Fruit fly (Drosophila melanogaster) ovary, adult (tissue): ENCODE measurements around the gene SclB.

ENCODE experiments used
- CG17801 ChIP-seq: fragments of 200-800 bp; optimal IDR thresholded peaks from 2 replicates; lab custom pipeline; 2019; ENCODE audit warnings: missing biosample characterization, mild to moderate bottlenecking, missing genetic modification characterization, moderate library complexity; ENCODE audit not compliant: partially characterized antibody

Gene SclB

DNA sequence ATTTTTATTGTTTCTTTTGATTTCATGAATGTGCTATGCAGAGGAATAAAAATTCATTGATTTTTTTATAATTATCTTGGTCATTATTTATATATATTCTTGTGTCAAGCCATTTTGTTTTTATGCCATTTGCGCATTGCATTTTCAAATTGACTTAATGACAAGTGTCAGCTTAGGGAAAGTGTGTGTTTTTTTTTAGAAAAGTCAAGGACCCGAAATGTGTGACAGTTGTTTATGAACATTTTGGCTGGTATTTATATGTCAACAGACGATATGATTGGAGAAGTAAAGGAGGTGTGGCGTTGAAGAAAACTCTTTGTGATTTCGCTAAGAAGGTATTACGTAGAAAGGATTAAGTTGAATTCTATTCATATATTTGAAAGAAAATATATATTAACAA, at the start of gene SclB, which contains the start of gene SclA:
Gene SclB (plus strand): TSS at position 301 of the 400 bp plus-strand sequence.
Gene SclA (plus strand): TSS at position 301 of the 400 bp plus-strand sequence.
- no peak for TF ChIP-seq CG17801 (GFP tag; lab: Kevin White, UChicago)

DNA sequence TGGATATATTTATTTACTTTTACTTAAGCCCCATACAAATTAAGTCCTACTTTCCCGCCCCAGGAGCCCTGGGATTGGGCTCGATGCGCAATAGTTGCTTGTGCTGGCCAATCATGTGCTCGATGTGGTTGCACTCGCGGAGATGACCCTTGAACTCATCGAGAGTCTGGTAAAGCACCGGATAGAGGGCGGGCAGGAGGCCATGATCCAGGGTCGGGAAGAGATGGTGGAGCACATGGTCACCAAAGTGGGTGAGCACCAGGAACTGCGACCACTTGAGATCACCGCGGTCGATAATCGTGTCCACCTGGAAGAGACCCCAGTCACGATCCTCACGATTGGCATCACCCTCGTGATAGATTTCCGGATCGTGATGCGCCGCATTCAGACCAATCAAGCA, 48.9 kb upstream of the SclB start:
- no peak for TF ChIP-seq CG17801 (GFP tag; lab: Kevin White, UChicago)

DNA sequence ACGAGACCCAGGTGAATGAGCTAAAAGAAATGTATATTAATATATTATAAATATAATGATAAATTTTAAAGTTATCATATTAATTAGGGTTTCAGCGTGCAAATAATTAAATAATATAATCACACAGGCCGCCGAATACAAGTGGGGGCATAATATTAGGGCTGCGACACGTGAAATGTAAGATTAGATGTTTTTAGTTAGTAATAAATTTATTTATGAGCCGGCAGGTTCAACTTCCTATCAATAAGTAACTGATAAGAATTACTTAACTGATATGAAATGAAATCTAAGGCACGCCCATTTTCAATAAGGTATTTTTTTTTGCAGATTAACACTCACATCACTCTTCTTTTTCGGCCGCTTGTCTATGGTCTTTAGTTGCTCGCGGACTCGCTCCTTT, 47.9 kb upstream of the SclB start:
- no peak for TF ChIP-seq CG17801 (GFP tag; lab: Kevin White, UChicago)

DNA sequence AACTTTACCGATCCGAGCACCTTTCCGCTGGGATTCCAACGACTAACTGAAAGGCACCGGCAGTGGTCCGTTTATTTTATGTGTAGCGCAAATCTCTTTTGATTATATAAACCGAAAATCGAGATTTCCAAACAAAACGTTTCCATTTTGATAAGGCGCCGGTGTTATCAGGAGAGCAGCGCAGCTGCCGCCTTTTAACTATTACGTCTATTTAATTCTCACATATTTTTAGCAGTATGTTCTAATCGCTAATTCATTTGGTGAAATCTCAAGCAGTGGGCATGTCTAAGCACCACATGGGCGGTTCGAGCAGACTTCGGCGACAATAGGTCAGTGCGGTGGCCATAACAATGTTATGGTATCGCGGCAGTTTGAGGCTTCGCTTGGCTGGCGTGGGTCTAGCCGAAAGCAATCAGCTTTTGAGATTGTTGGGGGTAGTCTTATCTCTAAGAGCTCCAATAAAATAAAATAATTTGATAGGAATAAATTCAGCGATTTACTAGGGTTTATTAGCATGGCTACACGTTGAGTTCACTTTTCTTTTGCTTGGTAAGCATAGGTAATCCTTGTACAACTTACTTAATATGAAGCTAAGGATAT, 47.0 kb upstream of the SclB start, which contains the start of gene Cyt-b5-r:
Gene Cyt-b5-r (minus strand): TSS at position 51 of the 600 bp plus-strand sequence.
- no peak for TF ChIP-seq CG17801 (GFP tag; lab: Kevin White, UChicago)

DNA sequence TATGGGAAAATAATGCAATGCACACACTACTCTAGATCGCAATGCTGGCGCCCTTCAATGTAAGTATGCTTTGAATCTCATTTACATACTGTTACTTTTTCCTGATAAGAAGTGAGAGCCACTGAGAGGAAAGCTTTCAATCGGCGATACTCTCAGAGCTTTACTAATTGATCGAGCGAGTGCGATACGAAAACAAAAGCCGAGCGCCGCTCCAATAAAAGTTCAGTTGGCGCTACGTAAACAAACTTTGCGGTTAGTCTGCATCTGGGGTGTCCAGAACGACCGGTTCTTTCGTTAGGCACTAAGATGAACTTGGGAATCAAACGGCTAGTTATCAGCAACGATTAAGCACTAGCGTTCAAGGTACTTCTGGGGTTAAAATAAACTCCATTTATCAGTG, 46.4 kb upstream of the SclB start, which contains the start of gene CG17928:
Gene CG17928 (plus strand): TSS at position 224 of the 400 bp plus-strand sequence.
- TF ChIP-seq CG17801 (GFP tag; lab: Kevin White, UChicago) = no peak

DNA sequence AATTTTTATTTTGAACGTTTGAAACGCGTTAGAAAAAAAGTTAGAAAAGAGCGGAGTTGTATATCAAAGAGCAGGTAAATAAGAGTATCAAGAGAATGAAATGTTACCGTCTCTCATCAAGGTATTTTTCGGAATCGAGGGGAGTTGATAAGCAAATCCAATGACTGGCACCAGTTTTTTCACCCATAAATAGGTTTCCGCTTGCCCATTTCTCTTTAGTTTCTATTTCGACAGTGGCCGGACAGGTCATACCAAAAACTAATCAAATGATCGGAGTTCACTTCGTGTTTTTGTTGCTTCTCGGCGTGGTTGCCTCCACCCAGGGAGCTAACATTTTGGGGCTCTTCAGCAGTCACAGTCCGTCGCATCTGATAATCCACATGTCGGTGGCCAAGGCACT, 43.8 kb upstream of the SclB start, which contains the start of gene Ugt37C2:
Gene Ugt37C2 (plus strand): TSS at position 242 of the 400 bp plus-strand sequence.
- TF ChIP-seq CG17801 (GFP tag; lab: Kevin White, UChicago) = no peak

DNA sequence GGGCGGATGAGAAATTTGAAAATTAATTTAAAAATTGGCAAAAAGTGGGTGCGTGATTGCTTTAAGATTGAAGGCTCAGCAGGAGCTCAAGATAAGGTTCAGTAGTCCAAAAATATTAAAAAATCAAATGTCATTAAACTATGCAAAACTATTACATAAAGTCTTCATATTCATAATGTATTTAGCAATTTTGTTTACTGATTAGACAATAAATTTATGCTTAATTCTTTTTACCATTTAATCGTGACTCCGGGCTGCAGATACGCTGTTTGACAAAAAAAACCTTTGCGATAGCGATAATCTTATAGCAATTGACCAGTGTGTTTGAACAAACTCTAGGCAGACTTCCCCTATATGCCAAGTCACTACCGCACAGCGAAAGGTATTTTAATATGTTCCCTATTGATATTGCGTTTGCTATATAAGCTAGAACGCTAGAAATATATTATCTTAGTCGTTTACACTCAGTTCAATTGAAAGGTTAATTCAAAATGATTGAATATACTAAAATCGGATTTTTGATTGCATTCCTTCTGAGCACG, 41.6 kb upstream of the SclB start, which contains the start of gene Ugt37E1:
Gene Ugt37E1 (plus strand): TSS at position 492 of the 542 bp plus-strand sequence.
- TF ChIP-seq CG17801 (GFP tag; lab: Kevin White, UChicago) = no peak

DNA sequence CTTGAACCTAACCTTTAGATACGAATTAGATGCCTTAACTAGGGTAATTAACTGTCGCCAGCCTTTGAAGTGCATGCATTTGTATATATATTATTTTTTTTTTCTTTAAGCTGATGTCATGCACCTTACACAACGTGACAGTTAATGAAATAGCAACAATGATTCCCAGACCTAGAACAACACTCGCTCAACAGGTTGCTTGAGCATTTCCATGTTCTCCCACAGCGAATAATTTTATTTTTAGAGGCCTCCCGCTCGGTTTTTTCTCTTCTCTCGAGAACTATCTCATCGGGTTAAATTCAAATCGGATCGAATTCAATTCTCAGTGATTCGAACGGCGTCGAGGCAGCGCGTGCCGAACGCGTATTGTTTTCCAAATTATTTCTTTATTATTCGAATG, 39.1 kb upstream of the SclB start, which contains the start of gene Ugt37D1:
Gene Ugt37D1 (plus strand): TSS at position 321 of the 400 bp plus-strand sequence.
- no peak for TF ChIP-seq CG17801 (GFP tag; lab: Kevin White, UChicago)

DNA sequence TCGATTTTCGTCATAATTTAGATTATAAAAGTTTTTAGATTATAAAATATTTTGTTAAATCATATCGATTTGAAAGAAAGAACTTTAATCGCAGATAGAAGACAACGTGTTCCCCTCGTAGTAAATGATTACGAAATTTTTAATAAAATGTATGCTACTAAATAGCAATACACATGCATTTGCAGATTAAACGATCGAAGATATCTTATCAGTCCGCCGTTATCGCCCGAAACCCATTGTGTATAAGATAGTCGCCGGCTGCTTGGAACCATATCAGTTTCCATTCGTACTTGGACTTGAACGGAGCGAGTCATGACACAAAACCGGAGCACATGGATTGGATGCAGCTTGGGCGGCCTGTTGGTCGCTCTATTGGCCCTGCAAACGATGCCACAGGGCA, 38.3 kb upstream of the SclB start:
- no peak for TF ChIP-seq CG17801 (GFP tag; lab: Kevin White, UChicago)

DNA sequence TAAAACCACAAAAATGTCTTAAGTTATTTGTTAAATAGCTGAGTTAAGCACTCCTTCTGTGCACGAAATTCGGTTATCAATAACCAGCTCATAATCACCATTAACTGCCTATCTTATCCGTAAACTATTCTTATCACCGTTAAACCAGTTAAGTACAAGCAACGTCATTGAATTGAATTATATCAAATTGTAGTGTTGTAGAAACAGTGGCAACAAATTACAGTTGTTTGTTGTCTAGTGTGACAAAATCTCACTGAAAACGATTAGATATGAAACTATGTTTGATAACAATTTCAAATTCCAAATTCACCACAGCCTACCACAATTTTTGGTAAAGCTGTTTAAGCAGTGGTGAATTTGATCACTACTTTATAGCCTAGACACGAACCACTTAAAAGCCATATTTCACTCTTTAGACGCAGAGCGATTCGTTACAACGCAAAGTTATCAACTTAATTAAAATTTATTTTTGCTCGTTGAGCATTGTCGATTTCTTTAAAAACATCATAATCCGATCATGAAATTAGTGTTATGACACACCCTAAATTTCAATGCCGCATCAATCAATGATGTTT, 36.1 kb upstream of the SclB start:
- TF ChIP-seq CG17801 (GFP tag; lab: Kevin White, UChicago) = no peak

DNA sequence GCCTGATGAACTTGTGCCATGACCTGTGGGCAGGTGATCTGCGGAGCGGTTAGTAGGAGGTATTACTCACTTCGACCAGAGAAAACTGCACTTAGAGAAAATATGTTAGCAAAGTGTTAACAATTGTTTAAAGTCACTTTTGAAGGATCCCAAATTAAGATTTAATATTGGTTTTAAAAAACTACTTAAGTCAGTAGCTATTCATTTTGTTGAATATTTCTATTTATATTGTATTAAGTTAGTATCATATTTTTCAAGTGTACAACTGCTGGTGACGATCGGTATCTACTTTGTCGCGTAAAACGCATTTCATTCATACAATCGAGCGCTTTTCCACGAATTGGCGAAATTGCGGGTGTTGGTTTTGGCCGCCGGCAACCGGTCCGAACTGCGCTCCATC, 34.1 kb upstream of the SclB start:
- no peak for TF ChIP-seq CG17801 (GFP tag; lab: Kevin White, UChicago)

DNA sequence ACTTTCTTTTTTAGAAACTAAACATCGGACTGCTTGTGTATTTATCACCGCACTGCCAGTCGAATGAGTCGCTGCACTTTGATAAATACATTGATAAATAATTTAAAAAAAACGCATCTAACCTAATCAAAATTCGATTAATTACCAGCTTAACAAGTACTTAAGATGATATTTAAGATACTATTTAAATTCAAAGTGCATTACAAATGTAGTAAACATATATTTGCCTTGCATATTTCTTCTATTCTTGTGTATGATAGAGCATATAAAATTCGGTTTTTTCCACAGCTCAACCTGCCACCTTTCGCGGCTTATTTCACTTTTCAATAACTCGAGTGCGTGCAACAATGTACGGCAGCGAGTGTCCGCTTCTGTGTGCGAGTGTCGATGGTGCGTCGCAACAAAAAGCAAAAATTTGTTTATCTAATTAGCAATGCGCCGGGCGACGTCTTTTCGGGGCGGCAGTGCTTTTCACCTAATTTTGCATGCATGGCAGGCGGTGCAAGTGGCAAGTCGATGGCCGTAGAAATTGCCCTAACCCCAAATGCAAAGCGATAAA, 33.3 kb upstream of the SclB start, which contains the start of gene CG13272:
Gene CG13272 (plus strand): TSS at position 509 of the 559 bp plus-strand sequence.
- TF ChIP-seq CG17801 (GFP tag; lab: Kevin White, UChicago) = no peak

DNA sequence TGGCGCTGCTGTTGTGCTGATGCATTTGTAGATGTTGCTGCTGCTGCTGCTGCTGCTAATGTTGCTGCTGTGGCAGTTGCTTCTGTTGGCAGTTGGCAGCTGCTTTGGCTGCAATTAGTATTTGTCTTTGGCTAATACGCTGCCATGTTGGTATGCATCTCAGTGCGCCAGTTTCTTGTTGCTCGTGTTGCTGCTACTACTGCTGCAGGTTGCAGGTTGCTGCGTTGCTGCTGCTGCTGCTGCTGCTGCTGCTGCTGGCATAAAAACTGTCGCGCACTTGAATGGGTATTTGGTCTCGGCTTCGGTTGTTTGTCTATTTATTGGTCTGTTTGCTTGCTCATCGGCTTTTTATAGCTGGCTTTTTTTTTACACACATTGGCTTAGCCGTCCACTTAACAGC, 29.0 kb upstream of the SclB start:
- no peak for TF ChIP-seq CG17801 (GFP tag; lab: Kevin White, UChicago)

DNA sequence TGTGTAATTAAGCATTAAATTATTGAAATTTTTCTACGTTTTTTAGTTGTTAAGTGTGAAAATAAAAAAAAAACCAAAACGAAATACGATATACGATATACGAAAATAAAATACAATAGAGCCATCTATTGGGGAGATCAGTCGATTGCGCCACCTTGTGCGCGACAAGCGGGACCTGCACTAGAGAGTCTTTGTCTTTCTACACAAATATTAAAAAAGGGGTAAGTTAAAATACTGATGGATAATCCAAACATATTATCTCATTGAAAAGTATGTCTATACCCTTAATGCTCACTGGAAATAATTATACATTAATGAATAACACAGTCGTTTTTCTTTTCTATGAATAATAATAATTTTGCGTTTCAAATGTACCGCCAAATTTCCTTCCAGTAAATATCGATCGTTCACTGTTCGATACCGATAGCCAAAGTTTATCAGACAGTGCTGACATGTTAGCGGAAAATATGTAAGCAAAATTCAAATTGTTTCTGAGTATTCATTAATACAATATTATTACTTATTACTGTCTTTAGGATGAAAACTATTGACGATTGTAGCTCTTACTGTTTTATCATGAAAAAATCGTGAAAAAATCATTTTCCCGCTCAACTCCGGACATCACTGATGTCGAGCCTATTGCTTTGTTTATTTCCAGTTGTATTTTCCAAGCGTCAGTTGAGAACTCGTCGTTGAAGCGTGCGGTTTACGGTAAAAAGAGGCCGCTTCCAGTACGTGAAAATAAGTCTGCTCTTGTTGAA, 21.6 kb upstream of the SclB start, which contains the start of gene mdy:
Gene mdy (plus strand): TSS at position 672 of the 761 bp plus-strand sequence.
- TF ChIP-seq CG17801 (GFP tag; lab: Kevin White, UChicago) = peak; percentile 32

DNA sequence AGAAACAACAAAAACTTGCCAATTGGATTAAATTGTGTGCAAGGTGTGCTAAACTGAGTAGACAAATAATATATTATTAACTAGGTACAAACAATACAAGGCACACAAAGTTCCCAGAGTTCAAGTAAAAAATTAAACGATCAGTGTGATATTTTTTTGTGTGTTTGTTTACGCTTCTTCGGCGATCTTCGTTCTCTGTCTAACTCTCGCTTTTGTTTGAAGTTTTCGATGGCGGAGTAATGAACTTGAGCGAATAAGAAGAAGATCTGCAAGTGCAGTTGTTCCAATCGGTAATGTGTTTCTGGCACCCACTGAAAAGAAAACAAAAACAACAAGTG, 21.1 kb upstream of the SclB start:
- no peak for TF ChIP-seq CG17801 (GFP tag; lab: Kevin White, UChicago)
